Worm (Caenorhabditis elegans): ENCODE data around the gene oac-40.

oac-40 gene

DNA sequence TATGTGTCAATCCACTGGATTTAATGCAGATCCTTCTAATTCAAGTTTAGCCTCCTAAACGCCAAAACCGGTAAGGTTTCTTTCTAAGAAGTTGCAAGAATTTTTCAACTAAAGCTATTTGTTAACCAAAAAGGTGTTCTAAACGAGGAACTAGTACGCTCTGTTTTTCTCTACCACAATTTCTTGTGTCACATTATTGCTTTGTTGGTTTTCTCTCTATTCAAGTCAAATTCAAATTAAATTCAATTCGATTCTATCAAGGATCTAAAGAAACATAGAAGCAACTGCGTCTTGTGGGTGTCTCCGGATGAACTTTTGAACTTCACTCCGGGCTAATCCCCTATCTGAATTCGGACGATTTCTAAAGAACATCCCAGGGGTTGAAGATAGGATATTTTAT lies at the start of gene oac-40:
oac-40 (plus strand) TSS at position 301 of the 400 bp plus-strand sequence.
- TF ChIP-seq him-1 (tag; optimal IDR thresholded peaks at IDR 0.05) (no peak), dao-5 (tag; optimal IDR thresholded peaks at IDR 0.05) (no peak), W03F9.2 (tag; optimal IDR thresholded peaks at IDR 0.05) (no peak)

DNA sequence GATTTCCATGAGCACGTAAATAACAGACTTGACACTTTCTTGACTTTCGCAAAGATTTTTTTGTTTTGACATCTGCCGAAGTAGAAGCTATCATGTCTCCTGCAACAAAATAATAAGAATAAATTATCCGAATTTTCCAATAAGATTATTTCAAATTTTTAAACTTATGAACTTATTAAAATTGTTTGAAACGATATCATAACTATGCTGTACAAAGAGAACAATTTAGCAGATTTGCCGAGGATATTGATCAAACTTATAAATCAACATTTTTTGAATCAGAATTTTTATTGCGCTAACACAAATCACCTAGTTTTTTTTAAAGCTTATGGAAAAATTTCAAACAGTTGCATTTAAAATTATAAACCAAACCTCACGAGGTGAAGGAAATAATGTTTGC lies 44.3 kb upstream of the oac-40 start, which contains the start of gene nhr-195:
nhr-195 (minus strand) TSS at position 101 of the 400 bp plus-strand sequence.
- no peak for TF ChIP-seq W03F9.2 (tag; optimal IDR thresholded peaks at IDR 0.05)
- TF ChIP-seq dao-5 (tag; optimal IDR thresholded peaks at IDR 0.05) = no peak
- no peak for TF ChIP-seq him-1 (tag; optimal IDR thresholded peaks at IDR 0.05)

DNA sequence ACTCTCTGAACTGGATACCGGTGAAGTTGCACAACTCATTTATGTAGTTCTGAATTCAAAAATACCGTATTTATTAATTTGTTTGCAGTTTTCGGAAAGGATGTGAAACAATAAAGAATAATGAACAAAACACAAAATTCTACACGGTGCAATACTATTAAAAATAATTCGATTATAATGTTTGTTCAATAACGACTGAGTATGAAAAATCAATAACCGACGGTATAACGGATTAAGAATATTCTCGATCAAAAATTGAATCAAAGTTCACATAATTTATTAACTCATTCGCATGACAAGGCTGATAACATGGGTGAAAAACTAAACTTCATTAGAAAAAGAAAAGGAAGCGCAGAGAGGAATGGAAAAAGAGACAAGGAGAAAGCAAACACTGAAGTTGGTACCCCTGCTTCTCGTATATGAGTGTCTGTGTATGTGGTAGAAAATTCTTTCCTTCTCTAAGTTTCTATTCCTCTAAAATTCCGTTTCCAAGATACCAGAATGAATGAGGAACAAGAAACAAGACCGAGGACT lies 41.6 kb upstream of the oac-40 start, which contains the start of gene nhr-143:
nhr-143 (minus strand) TSS at position 51 of the 534 bp plus-strand sequence.
- TF ChIP-seq dao-5 (tag; optimal IDR thresholded peaks at IDR 0.05) (no peak), him-1 (tag; optimal IDR thresholded peaks at IDR 0.05) (no peak), W03F9.2 (tag; optimal IDR thresholded peaks at IDR 0.05) (no peak)

DNA sequence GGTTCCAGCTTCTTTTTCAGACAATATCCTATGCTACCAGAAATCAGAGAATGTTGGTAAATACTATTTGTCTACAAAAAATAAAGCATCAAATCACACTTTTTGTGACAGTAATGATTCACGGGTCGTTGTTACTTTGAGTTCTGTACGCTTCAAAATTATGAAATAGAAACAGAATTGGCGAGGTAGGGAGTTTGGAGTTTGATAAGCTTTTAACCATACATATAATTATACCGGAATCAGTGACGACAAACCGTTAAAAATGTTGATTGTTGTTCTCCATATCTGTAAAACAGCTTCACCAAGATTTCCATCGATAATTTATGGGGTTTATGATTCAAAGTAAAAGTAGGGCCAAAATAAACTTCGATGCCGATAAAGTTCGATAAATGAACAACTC lies 38.7 kb upstream of the oac-40 start:
- no peak for TF ChIP-seq dao-5 (tag; optimal IDR thresholded peaks at IDR 0.05)

DNA sequence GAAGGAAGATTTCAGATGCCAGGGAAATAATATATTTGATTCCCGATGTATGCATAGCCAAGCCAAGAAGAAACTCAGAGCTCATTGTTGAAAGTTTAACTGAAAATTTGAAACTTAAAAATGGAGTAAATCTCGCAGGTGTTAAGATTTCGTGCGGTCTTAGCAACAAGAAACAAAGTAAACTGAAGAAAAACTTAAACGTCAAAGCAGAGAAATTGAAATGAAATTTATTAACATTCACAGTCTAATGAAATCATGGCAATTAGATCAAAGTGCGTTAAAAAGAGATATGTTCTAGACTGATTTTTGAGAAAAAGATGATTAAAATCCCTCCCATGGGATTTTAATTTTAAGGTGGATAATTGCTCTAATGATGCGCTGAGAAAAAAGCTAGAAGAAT lies 35.7 kb upstream of the oac-40 start, which contains the start of gene str-84:
str-84 (minus strand) TSS at position 101 of the 400 bp plus-strand sequence.
- TF ChIP-seq him-1 (tag; optimal IDR thresholded peaks at IDR 0.05) (no peak), dao-5 (tag; optimal IDR thresholded peaks at IDR 0.05) (no peak), W03F9.2 (tag; optimal IDR thresholded peaks at IDR 0.05) (no peak)

DNA sequence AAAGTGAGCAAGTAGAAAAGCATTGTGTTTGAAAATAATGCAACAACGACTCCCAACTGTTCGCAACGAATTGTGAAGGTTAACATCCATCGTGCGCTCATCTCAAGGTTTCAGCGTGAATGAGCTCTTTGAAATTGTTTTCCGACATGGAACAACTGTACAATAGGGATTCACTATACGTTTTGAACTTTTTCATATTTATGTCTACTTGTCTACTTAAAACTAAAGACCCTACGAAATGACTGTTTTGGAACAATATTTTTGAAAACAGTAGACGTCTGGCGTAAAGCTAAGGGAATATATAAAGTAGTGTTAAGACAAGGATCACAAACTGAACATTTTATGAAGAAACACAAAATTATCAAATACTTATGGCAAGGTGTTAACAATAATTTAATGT lies 33.0 kb upstream of the oac-40 start, which contains the start of gene str-86:
str-86 (minus strand) TSS at position 101 of the 400 bp plus-strand sequence.
- TF ChIP-seq him-1 (tag; optimal IDR thresholded peaks at IDR 0.05) (no peak), W03F9.2 (tag; optimal IDR thresholded peaks at IDR 0.05) (no peak), dao-5 (tag; optimal IDR thresholded peaks at IDR 0.05) (no peak)

DNA sequence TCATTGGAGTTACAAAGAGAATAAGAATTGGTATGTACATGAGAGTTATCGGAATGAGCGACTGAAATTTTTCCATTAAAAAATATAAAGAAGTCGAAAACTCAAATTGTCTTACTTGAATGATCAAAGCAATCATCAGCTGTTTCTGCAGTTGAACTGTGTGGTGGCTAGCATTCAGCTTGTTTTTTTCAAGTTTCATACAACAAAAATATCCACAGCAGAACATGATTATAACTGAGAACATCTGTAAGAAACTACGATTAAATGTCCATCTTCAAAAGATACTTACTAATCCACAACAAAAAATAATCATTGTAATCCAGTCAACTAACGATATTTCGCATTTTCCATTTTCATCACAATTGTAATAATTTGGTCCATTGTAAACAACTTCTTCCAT lies 31.8 kb upstream of the oac-40 start:
- TF ChIP-seq dao-5 (tag; optimal IDR thresholded peaks at IDR 0.05) (no peak), W03F9.2 (tag; optimal IDR thresholded peaks at IDR 0.05) (no peak)

DNA sequence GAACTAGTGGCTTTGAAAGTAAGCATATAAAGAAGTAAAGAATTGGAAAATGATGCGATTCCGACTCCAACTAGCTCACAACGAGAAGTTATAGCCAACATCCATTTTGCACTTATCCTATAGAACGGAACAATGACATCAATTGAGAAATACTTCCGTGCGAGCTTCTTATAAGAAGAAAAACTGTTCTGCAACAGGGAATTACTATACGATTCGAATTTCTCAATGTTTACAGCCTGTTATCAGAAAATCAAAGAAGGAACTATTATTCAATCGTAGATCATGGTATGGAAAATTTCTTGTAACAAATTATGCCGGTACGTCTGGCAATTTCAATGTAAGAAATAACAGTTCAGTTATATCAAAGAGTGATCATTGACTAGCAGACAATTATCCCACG lies 30.8 kb upstream of the oac-40 start, which contains the start of gene str-85:
str-85 (minus strand) TSS at position 101 of the 400 bp plus-strand sequence.
- TF ChIP-seq him-1 (tag; optimal IDR thresholded peaks at IDR 0.05) (no peak), W03F9.2 (tag; optimal IDR thresholded peaks at IDR 0.05) (no peak), dao-5 (tag; optimal IDR thresholded peaks at IDR 0.05) (no peak)

DNA sequence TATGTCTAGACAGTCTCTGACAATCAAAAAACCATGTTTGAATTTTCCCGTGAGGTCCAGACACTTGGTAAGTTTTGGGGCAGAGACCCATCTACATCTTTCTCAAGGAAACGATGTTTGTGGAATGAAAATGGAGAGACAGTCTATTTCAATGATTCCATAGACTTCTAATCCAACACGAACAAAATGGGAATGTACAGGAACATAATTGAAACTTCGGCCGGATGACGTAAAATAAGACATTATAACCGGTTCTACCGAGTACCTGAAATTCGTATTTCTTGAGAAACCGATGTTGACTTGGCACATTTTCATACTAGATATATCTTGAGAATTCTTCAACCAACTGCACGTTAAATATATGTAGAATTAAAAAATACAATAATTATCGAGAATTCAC lies 28.5 kb upstream of the oac-40 start, which contains the start of gene str-87:
str-87 (minus strand) TSS at position 101 of the 400 bp plus-strand sequence.
- TF ChIP-seq him-1 (tag; optimal IDR thresholded peaks at IDR 0.05) (no peak), dao-5 (tag; optimal IDR thresholded peaks at IDR 0.05) (no peak), W03F9.2 (tag; optimal IDR thresholded peaks at IDR 0.05) (no peak)

DNA sequence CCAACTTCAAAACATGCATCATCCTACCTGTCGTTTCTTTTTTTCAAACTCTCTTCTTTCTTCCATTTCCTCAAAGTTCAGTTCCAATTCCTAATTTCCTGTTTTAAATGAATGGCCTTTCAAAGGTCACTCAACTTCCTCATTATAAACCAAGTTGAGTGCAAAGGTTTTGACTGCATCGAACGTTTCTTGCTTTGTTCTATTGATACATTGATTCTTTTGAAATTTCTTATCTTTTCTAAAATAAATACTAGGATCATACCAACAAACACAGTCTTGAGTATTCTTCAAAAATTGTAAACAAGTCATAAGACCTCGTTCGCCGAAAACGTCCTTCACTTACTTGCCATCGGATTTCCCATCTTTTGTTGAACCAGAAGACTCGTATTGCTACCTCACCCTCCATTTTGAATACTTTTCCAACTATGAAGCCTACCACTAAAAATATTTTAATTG lies 26.4 kb upstream of the oac-40 start, which contains the start of gene F59E11.7:
F59E11.7 (plus strand) TSS at position 51 of the 456 bp plus-strand sequence.
- TF ChIP-seq dao-5 (tag; optimal IDR thresholded peaks at IDR 0.05) (no peak), W03F9.2 (tag; optimal IDR thresholded peaks at IDR 0.05) (no peak), him-1 (tag; optimal IDR thresholded peaks at IDR 0.05) (no peak)

DNA sequence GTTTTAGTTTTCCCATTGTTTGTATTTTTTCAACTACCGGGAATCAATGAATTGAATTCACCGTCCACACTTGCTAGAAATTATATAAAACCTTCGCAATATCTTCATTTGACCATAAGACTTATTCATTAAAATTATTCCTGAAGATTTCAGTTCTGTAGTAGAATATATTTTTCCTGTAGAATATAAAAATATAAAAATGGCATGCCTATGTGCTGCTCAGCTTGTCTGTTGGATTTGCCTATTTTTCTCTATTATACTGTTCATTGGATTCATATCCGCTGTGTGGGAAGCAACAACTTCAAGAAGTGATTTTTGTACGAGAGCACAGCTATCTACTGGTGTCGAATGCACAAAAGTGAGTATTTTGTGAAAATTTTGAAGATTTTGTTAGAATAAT lies 24.9 kb upstream of the oac-40 start, which contains the start of gene F59E11.6:
F59E11.6 (plus strand) TSS at position 111 of the 400 bp plus-strand sequence.
- no peak for TF ChIP-seq dao-5 (tag; optimal IDR thresholded peaks at IDR 0.05)
- TF ChIP-seq W03F9.2 (tag; optimal IDR thresholded peaks at IDR 0.05) = no peak
- no peak for TF ChIP-seq him-1 (tag; optimal IDR thresholded peaks at IDR 0.05)

DNA sequence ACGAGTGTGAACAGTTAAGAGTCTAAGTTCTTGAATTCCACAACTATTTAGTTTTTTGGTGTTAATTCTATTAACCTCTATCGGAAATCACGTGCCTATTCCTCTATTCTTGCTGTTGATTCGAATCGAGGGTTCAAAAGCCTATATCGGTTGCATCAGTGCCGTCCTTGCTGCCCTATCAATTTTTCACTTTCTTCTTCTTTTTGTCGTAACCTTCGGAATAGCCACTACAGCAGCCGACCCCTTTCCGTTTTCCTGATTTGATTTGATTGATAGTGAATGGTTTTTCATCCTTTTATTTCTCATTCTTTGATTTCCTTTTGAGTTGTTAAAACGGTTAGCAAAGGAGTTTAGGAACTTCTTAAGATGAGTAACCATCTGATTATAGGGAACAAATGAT lies 22.3 kb upstream of the oac-40 start:
- no peak for TF ChIP-seq dao-5 (tag; optimal IDR thresholded peaks at IDR 0.05)
- TF ChIP-seq W03F9.2 (tag; optimal IDR thresholded peaks at IDR 0.05) = no peak
- no peak for TF ChIP-seq him-1 (tag; optimal IDR thresholded peaks at IDR 0.05)

DNA sequence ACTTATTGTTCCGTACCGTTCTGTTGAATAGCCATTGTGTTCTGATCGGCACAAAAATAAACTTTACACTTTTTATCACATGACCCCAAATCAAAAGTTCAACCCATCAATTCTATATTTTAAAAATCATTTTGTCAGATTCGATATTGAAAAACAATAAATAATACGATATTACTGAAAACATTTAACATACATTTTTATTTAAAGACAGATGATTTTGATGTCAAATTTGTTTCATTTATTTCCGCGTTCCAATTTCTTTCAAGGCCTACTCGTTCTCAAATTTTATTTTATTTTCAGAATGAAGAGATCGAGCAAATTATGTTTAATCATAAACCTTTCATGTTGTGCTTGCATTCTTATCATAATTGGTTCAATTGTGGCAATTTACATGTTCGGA lies 21.8 kb upstream of the oac-40 start, which contains the start of gene F59E11.5:
F59E11.5 (plus strand) TSS at position 301 of the 400 bp plus-strand sequence.
- TF ChIP-seq dao-5 (tag; optimal IDR thresholded peaks at IDR 0.05) = no peak
- TF ChIP-seq W03F9.2 (tag; optimal IDR thresholded peaks at IDR 0.05) = no peak
- no peak for TF ChIP-seq him-1 (tag; optimal IDR thresholded peaks at IDR 0.05)

DNA sequence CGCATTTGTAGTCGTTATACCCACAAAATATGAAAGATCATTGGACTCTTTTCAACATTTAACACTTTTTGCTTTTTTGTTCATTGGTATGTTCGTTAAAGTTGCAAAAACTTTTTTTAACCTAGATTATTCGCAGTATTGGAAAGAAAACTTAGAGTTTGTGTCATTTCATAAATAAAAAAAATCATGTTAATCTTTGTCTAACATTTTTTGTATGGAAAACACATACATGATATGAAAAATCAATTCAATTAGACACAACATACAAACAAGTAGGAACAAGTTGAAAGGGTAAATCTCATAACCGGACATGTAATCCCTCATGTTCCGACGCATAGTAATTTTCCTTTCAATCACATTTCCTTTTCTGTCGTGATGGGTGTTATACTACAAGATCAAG lies 15.4 kb upstream of the oac-40 start, which contains the start of gene F59E11.2:
F59E11.2 (plus strand) TSS at position 301 of the 400 bp plus-strand sequence.
- TF ChIP-seq dao-5 (tag; optimal IDR thresholded peaks at IDR 0.05) = no peak

DNA sequence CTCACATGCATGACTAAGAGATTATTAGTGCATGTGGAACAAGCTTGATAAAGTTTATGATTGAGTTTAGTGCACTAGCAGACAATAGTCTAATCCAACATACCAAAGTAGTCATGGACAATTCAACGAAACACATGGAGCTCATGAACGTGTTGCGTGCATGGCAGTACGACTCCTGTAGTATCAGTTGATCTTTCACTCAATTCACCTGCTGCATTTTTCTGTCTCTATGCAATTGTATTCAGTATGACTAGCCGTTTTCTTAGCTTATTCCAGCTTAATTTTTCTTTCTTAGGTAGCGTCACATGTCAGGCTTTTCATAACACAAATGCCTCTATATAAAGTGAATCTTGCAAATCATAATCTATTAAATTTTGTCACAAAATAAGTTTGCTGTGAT lies 13.3 kb upstream of the oac-40 start, which contains the start of gene srx-1:
srx-1 (plus strand) TSS at position 382 of the 400 bp plus-strand sequence.
- TF ChIP-seq him-1 (tag; optimal IDR thresholded peaks at IDR 0.05) = no peak
- TF ChIP-seq dao-5 (tag; optimal IDR thresholded peaks at IDR 0.05) = no peak
- TF ChIP-seq W03F9.2 (tag; optimal IDR thresholded peaks at IDR 0.05) = no peak
